Fruit fly (Drosophila melanogaster) whole organism, embryonic: Measurements from ENCODE around the gene brat.

Experiments
- CG10543 ChIP-seq: fragments of 200-800 bp; sonication (Bioruptor generic); optimal IDR thresholded peaks from 3 replicates; lab custom pipeline; 2017; ENCODE audit warnings: missing biosample characterization, mild to moderate bottlenecking, missing genetic modification characterization, moderate library complexity
- CG11456 ChIP-seq: fragments of 200-800 bp; sonication (Bioruptor generic); IDR thresholded peaks from 3 replicates; pipeline ENCODE4 v1.3.6; 2022; ENCODE audit warnings: missing biosample characterization, missing genetic modification characterization
- CG12155 ChIP-seq: fragments of 200-800 bp; sonication (Bioruptor generic); optimal IDR thresholded peaks from 3 replicates; lab custom pipeline; 2016; ENCODE audit warnings: missing biosample characterization, missing genetic modification characterization
- CG13775 ChIP-seq: fragments of 200-800 bp; sonication (Bioruptor generic); optimal IDR thresholded peaks from 3 replicates; lab custom pipeline; 2017; ENCODE audit warnings: missing biosample characterization, mild to moderate bottlenecking, missing genetic modification characterization
- CG14860 ChIP-seq: fragments of 200-800 bp; sonication (Bioruptor generic); IDR thresholded peaks from 3 replicates; pipeline ENCODE4 v1.3.6; 2022; ENCODE audit warnings: missing biosample characterization, missing genetic modification characterization; ENCODE audit not compliant: partially characterized antibody
- CG15479 ChIP-seq: fragments of 200-800 bp; sonication (Bioruptor generic); optimal IDR thresholded peaks from 3 replicates; lab custom pipeline; 2019; ENCODE audit warnings: missing biosample characterization, mild to moderate bottlenecking, missing genetic modification characterization, moderate library complexity
- CG1602 ChIP-seq: fragments of 200-800 bp; sonication (Bioruptor generic); optimal IDR thresholded peaks from 3 replicates; lab custom pipeline; 2016; ENCODE audit warnings: missing biosample characterization, missing genetic modification characterization
- CG18262 ChIP-seq: fragments of 200-800 bp; optimal IDR thresholded peaks from 3 replicates; lab custom pipeline; 2019; ENCODE audit warnings: missing biosample characterization, mild to moderate bottlenecking, missing genetic modification characterization, moderate library complexity
- CG2129 ChIP-seq: fragments of 200-800 bp; sonication (Bioruptor generic); IDR thresholded peaks from 2 replicates; pipeline ENCODE4 v1.3.6; 2022; ENCODE audit warnings: missing biosample characterization, missing genetic modification characterization; ENCODE audit not compliant: partially characterized antibody
- CG3281 ChIP-seq: fragments of 200-800 bp; sonication (Bioruptor generic); optimal IDR thresholded peaks from 3 replicates; lab custom pipeline; 2017; ENCODE audit warnings: missing biosample characterization, mild to moderate bottlenecking, missing genetic modification characterization
- CG6683 ChIP-seq: fragments of 200-800 bp; sonication (Bioruptor generic); optimal IDR thresholded peaks from 2 replicates; lab custom pipeline; 2017; ENCODE audit warnings: missing biosample characterization, mild to moderate bottlenecking, missing genetic modification characterization, missing genetic modification reagents
- CG6689 ChIP-seq: fragments of 200-800 bp; sonication (Bioruptor generic); IDR thresholded peaks from 2 replicates; pipeline ENCODE4 v1.3.6; 2022; ENCODE audit warnings: missing biosample characterization, missing genetic modification characterization
- CG8478 ChIP-seq: fragments of >200 bp; optimal IDR thresholded peaks from 2 replicates; lab custom pipeline; 2018
- CG9876 ChIP-seq: fragments of 200-800 bp; sonication (Bioruptor generic); optimal IDR thresholded peaks from 2 replicates; lab custom pipeline; 2016; ENCODE audit warnings: missing biosample characterization, missing genetic modification characterization
- Camta ChIP-seq: fragments of 200-800 bp; sonication (Bioruptor generic); optimal IDR thresholded peaks from 2 replicates; lab custom pipeline; 2016; ENCODE audit warnings: missing biosample characterization, missing genetic modification characterization
- Dip3 ChIP-seq: fragments of 200-800 bp; sonication (Bioruptor generic); optimal IDR thresholded peaks from 3 replicates; lab custom pipeline; 2016; ENCODE audit warnings: missing biosample characterization, missing genetic modification characterization
- Elba2 ChIP-seq: fragments of 200-800 bp; sonication (Bioruptor generic); optimal IDR thresholded peaks from 3 replicates; lab custom pipeline; 2016; ENCODE audit warnings: missing biosample characterization, missing genetic modification characterization
- HLH4C ChIP-seq: fragments of 200-800 bp; sonication (Bioruptor generic); IDR thresholded peaks from 3 replicates; pipeline ENCODE4 v1.3.6; 2022; ENCODE audit warnings: missing biosample characterization, missing genetic modification characterization; ENCODE audit not compliant: partially characterized antibody
- HmgZ ChIP-seq: fragments of 200-800 bp; sonication (Bioruptor generic); optimal IDR thresholded peaks from 2 replicates; lab custom pipeline; 2018; ENCODE audit warnings: missing biosample characterization, mild to moderate bottlenecking, missing genetic modification characterization
- Kr ChIP-seq: fragments of 200-800 bp; sonication (Bioruptor generic); optimal IDR thresholded peaks from 2 replicates; lab custom pipeline; 2017; ENCODE audit warnings: missing biosample characterization, mild to moderate bottlenecking, missing genetic modification characterization
- Med ChIP-seq: fragments of 200-800 bp; sonication (Bioruptor generic); peaks from one replicate; lab custom pipeline; 2016; ENCODE audit warnings: missing biosample characterization, missing genetic modification characterization, mild to moderate bottlenecking, inconsistent platforms, moderate library complexity
- Mes4 ChIP-seq: fragments of 200-800 bp; sonication (Bioruptor generic); optimal IDR thresholded peaks from 2 replicates; lab custom pipeline; 2016; ENCODE audit warnings: missing biosample characterization, missing genetic modification characterization
- NC2β ChIP-seq: fragments of 200-800 bp; sonication (Bioruptor generic); optimal IDR thresholded peaks from 2 replicates; lab custom pipeline; 2016; ENCODE audit warnings: missing biosample characterization, missing genetic modification characterization
- Opbp ChIP-seq: fragments of 200-800 bp; sonication (Bioruptor generic); IDR thresholded peaks from 3 replicates; pipeline ENCODE4 v1.3.6; 2022; ENCODE audit warnings: missing biosample characterization, missing genetic modification characterization; ENCODE audit not compliant: partially characterized antibody
- PHDP ChIP-seq: fragments of 200-800 bp; sonication (Bioruptor generic); optimal IDR thresholded peaks from 3 replicates; lab custom pipeline; 2018; ENCODE audit warnings: missing biosample characterization, mild to moderate bottlenecking, missing genetic modification characterization, moderate library complexity
- Poxn ChIP-seq: fragments of 200-800 bp; sonication (Bioruptor generic); IDR thresholded peaks from 2 replicates; pipeline ENCODE4 v1.3.6; 2022; ENCODE audit warnings: missing biosample characterization, missing genetic modification characterization
- Rfx ChIP-seq: fragments of 200-800 bp; sonication (Bioruptor generic); IDR thresholded peaks from 2 replicates; pipeline ENCODE4 v1.3.6; 2022; ENCODE audit warnings: missing biosample characterization, missing genetic modification characterization
- Scr ChIP-seq: fragments of 200-800 bp; sonication (Bioruptor generic); IDR thresholded peaks from 2 replicates; pipeline ENCODE4 v1.3.6; 2022; ENCODE audit warnings: missing biosample characterization, missing genetic modification characterization; ENCODE audit not compliant: partially characterized antibody
- Sry-β ChIP-seq: fragments of 200-800 bp; sonication (Bioruptor generic); optimal IDR thresholded peaks from 2 replicates; lab custom pipeline; 2018; ENCODE audit warnings: missing biosample characterization, mild to moderate bottlenecking, missing genetic modification characterization, moderate library complexity
- Sry-δ ChIP-seq: fragments of 200-800 bp; sonication (Bioruptor generic); optimal IDR thresholded peaks from 2 replicates; lab custom pipeline; 2016; ENCODE audit warnings: missing biosample characterization, missing genetic modification characterization
- Stat92E ChIP-seq, 3 experiments: fragments of >200 bp in 2 of 3; fragments of 200-800 bp in 1 of 3; sonication (Bioruptor generic) in 1 of 3; optimal IDR thresholded peaks; 2 replicates each; lab custom pipeline; 2017 to 2019; ENCODE audit warnings: missing biosample characterization in 3 of 3, missing genetic modification characterization in 3 of 3, mild to moderate bottlenecking in 1 of 3, moderate library complexity in 1 of 3
- Xbp1 ChIP-seq: fragments of 200-800 bp; sonication (Bioruptor generic); optimal IDR thresholded peaks from 3 replicates; lab custom pipeline; 2016; ENCODE audit warnings: missing biosample characterization, mild to moderate bottlenecking, missing genetic modification characterization
- ap ChIP-seq: fragments of 200-800 bp; sonication (Bioruptor generic); IDR thresholded peaks from 2 replicates; pipeline ENCODE4 v1.3.6; 2022; ENCODE audit warnings: missing biosample characterization, missing genetic modification characterization
- ato ChIP-seq: fragments of 200-800 bp; sonication (Bioruptor generic); IDR thresholded peaks from 2 replicates; pipeline ENCODE4 v1.3.6; 2022; ENCODE audit warnings: missing biosample characterization, missing genetic modification characterization; ENCODE audit not compliant: partially characterized antibody
- bbx ChIP-seq: fragments of 200-800 bp; sonication (Bioruptor generic); IDR thresholded peaks from 2 replicates; pipeline ENCODE4 v1.3.6; 2022; ENCODE audit warnings: missing biosample characterization, missing genetic modification characterization; ENCODE audit not compliant: partially characterized antibody
- gcm ChIP-seq: fragments of 200-800 bp; sonication (Bioruptor generic); optimal IDR thresholded peaks from 2 replicates; lab custom pipeline; 2019; ENCODE audit warnings: missing biosample characterization, mild to moderate bottlenecking, missing genetic modification characterization, moderate library complexity
- hbn ChIP-seq: fragments of 200-800 bp; sonication (Bioruptor generic); IDR thresholded peaks from 2 replicates; pipeline ENCODE4 v1.3.6; 2022; ENCODE audit warnings: missing biosample characterization, missing genetic modification characterization; ENCODE audit not compliant: partially characterized antibody
- jing ChIP-seq: fragments of 200-800 bp; sonication (Bioruptor generic); optimal IDR thresholded peaks from 2 replicates; lab custom pipeline; 2018; ENCODE audit warnings: missing biosample characterization, mild to moderate bottlenecking, missing genetic modification characterization
- knrl ChIP-seq: fragments of 200-800 bp; sonication (Bioruptor generic); IDR thresholded peaks from 3 replicates; pipeline ENCODE4 v1.3.6; 2022; ENCODE audit warnings: missing biosample characterization, missing genetic modification characterization; ENCODE audit not compliant: partially characterized antibody
- lbe ChIP-seq: fragments of 200-800 bp; sonication (Bioruptor generic); optimal IDR thresholded peaks from 2 replicates; lab custom pipeline; 2016; ENCODE audit warnings: missing biosample characterization, mild to moderate bottlenecking, missing genetic modification characterization
- lov ChIP-seq, 2 experiments: fragments of 200-800 bp in 1 of 2; fragments of >200 bp in 1 of 2; sonication (Bioruptor generic) in 1 of 2; IDR thresholded peaks in 1 of 2; optimal IDR thresholded peaks in 1 of 2; 2 replicates in 1 of 2; 3 replicates in 1 of 2; pipeline versions ENCODE4 v1.3.6 to Lab custom; 2017 to 2022; ENCODE audit warnings: missing biosample characterization in 1 of 2, missing genetic modification characterization in 1 of 2
- onecut ChIP-seq: fragments of 200-800 bp; sonication (Bioruptor generic); IDR thresholded peaks from 2 replicates; pipeline ENCODE4 v1.3.6; 2022; ENCODE audit warnings: missing biosample characterization, missing genetic modification characterization
- pho ChIP-seq: fragments of 200-800 bp; sonication (Bioruptor generic); optimal IDR thresholded peaks from 2 replicates; lab custom pipeline; 2016; ENCODE audit warnings: missing biosample characterization, missing genetic modification characterization
- psq ChIP-seq: fragments of 200-800 bp; sonication (Bioruptor generic); optimal IDR thresholded peaks from 2 replicates; lab custom pipeline; 2017; ENCODE audit warnings: missing biosample characterization, missing genetic modification characterization
- sc ChIP-seq, 3 experiments: fragments of >200 bp in 2 of 3; fragments of 200-800 bp in 1 of 3; sonication (Bioruptor generic) in 1 of 3; optimal IDR thresholded peaks; 2 replicates in 2 of 3; 3 replicates in 1 of 3; lab custom pipeline; 2017; ENCODE audit warnings: mild to moderate bottlenecking in 1 of 3, missing biosample characterization in 1 of 3, missing genetic modification characterization in 1 of 3, missing genetic modification reagents in 1 of 3
- sima ChIP-seq: fragments of 200-800 bp; sonication (Bioruptor generic); optimal IDR thresholded peaks from 2 replicates; lab custom pipeline; 2016; ENCODE audit warnings: missing biosample characterization, missing genetic modification characterization
- sna ChIP-seq: fragments of 200-800 bp; sonication (Bioruptor generic); IDR thresholded peaks from 2 replicates; pipeline ENCODE4 v1.3.6; 2022; ENCODE audit warnings: missing biosample characterization, missing genetic modification characterization; ENCODE audit not compliant: partially characterized antibody
- tna ChIP-seq: fragments of 200-800 bp; sonication (Bioruptor generic); IDR thresholded peaks from 2 replicates; pipeline ENCODE4 v1.3.6; 2022; ENCODE audit warnings: missing biosample characterization, missing genetic modification characterization; ENCODE audit not compliant: partially characterized antibody

The brat gene

DNA sequence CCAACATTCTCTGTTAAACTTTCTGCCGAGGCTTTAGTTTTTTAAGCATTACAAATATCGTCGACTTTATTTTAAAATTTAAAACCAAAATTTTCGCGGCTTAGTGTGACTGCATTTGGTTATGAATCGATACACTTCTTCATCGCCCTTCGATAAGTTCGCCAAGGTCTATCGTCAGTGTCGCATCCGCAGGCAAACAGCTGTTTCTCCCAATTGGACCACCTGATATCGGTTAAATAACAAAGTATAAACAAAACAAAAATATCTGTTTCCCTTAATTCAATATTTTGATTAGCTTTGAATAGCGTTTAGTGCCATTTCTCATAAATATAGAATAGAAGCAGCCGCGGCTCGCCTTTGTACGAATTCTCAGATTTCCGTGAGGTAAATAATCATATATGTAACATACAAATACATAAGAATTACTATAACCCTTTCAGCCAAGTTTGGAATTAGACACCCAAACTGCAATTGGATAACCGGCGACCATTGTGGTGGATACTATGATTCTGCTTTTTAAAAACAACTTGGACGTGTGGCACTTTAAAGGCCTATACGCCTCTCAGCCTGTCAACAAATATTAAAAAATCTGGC is 19.3 kb upstream of the brat start, which contains the start of gene CG10561 (continued):
- TF ChIP-seq jing (no peak), gcm (no peak), Dip3 (no peak), CG10543 (no peak), hbn (GFP tag; lab: Robert Waterston, UW) (peak; percentile 78), sna (peak; percentile 80), Camta (GFP tag; lab: Kevin White, UChicago) (no peak), ato (GFP tag; lab: Robert Waterston, UW) (peak; percentile 69), HmgZ (tag; lab: Kevin White, UChicago) (peak; percentile 26), CG2129 (peak; percentile 31; the same call in 1 of the 2 replicates), CG14860 (GFP tag; lab: Robert Waterston, UW) (peak; percentile 31; the same call in 1 of the 3 replicates), sima (GFP tag; lab: Kevin White, UChicago) (no peak), CG6689 (GFP tag; lab: Robert Waterston, UW) (no peak), CG15479 (no peak), Xbp1 (no peak), HLH4C (GFP tag; lab: Robert Waterston, UW) (peak; percentile 75), NC2β (GFP tag; lab: Kevin White, UChicago) (no peak), Elba2 (GFP tag; lab: Kevin White, UChicago) (peak; percentile 90), Med (GFP tag; lab: Kevin White, UChicago) (peak; percentile 43), sc (optimal IDR thresholded peaks at IDR 0.05; lab: Kevin White, UChicago) (no peak), sc (GFP tag; optimal IDR thresholded peaks at IDR 0.05; lab: Kevin White, UChicago) (no peak), psq (GFP tag; lab: Kevin White, UChicago) (no peak), CG13775 (GFP tag; lab: Kevin White, UChicago) (no peak), Stat92E (GFP tag; optimal IDR thresholded peaks at IDR 0.05; lab: Kevin White, UChicago) (no peak), lbe (GFP tag; lab: Kevin White, UChicago) (peak; percentile 34), Opbp (peak; percentile 74; the same call in 2 of the 3 replicates), CG12155 (GFP tag; lab: Kevin White, UChicago) (no peak), onecut (peak; percentile 14; the same call in 1 of the 2 replicates), CG9876 (no peak), CG3281 (GFP tag; lab: Kevin White, UChicago) (no peak), Poxn (GFP tag; lab: Robert Waterston, UW) (no peak), Scr (GFP tag; lab: Robert Waterston, UW) (peak; percentile 68), knrl (peak; percentile 53; the same call in 2 of the 3 replicates), Sry-β (GFP tag; lab: Kevin White, UChicago) (no peak), CG8478 (lab: Kevin White, UChicago) (no peak), Mes4 (GFP tag; lab: Kevin White, UChicago) (no peak), lov (optimal IDR thresholded peaks at IDR 0.05; lab: Kevin White, UChicago) (no peak), lov (GFP tag; IDR thresholded peaks at IDR 0.05; lab: Robert Waterston, UW) (no peak), bbx (GFP tag; lab: Robert Waterston, UW) (peak; percentile 78), Kr (peak; percentile 63), Rfx (no peak), pho (GFP tag; lab: Kevin White, UChicago) (no peak), CG11456 (GFP tag; lab: Robert Waterston, UW) (no peak), tna (GFP tag; lab: Robert Waterston, UW) (peak; percentile 54; the same call in 1 of the 2 replicates), CG18262 (tag; lab: Kevin White, UChicago) (no peak), Sry-δ (GFP tag; lab: Kevin White, UChicago) (peak; percentile 88), CG6683 (no peak), ap (GFP tag; lab: Robert Waterston, UW) (no peak), PHDP (tag; lab: Kevin White, UChicago) (no peak), CG1602 (GFP tag; lab: Kevin White, UChicago) (no peak)
